Fruit fly (Drosophila melanogaster) whole organism, embryonic: Measurements from ENCODE around the gene CG33124.
A peak's percentile ranks its signal among the peaks of the same experiment; 100 is the strongest.

Source experiments
- Ada2b ChIP-seq: fragments of 200-800 bp; sonication (Bioruptor generic); IDR thresholded peaks from 2 replicates; pipeline ENCODE4 v1.3.6; 2022; ENCODE audit warnings: missing biosample characterization, missing genetic modification characterization
- Bdp1 ChIP-seq: fragments of 200-800 bp; sonication (Bioruptor generic); optimal IDR thresholded peaks from 3 replicates; lab custom pipeline; 2016; ENCODE audit warnings: missing biosample characterization, missing genetic modification characterization
- Bteb2 ChIP-seq: fragments of 200-800 bp; sonication (Bioruptor generic); optimal IDR thresholded peaks from 2 replicates; lab custom pipeline; 2016; ENCODE audit warnings: missing biosample characterization, missing genetic modification characterization
- CG10979 ChIP-seq: fragments of 200-800 bp; sonication (Bioruptor generic); optimal IDR thresholded peaks from 2 replicates; lab custom pipeline; 2018; ENCODE audit warnings: missing biosample characterization, mild to moderate bottlenecking, missing genetic modification characterization, moderate library complexity
- CG11093 ChIP-seq: fragments of 200-800 bp; sonication (Bioruptor generic); IDR thresholded peaks from 3 replicates; pipeline ENCODE4 v1.3.6; 2022; ENCODE audit warnings: missing biosample characterization, missing genetic modification characterization
- CG11456 ChIP-seq: fragments of 200-800 bp; sonication (Bioruptor generic); IDR thresholded peaks from 3 replicates; pipeline ENCODE4 v1.3.6; 2022; ENCODE audit warnings: missing biosample characterization, missing genetic modification characterization
- CG12104 ChIP-seq: fragments of 200-800 bp; sonication (Bioruptor generic); optimal IDR thresholded peaks from 3 replicates; lab custom pipeline; 2016; ENCODE audit warnings: missing biosample characterization, missing genetic modification characterization
- CG13123 ChIP-seq: fragments of 200-800 bp; sonication (Bioruptor generic); optimal IDR thresholded peaks from 2 replicates; lab custom pipeline; 2016; ENCODE audit warnings: missing biosample characterization, missing genetic modification characterization
- CG15601 ChIP-seq: fragments of 200-800 bp; sonication (Bioruptor generic); optimal IDR thresholded peaks from 3 replicates; lab custom pipeline; 2019; ENCODE audit warnings: missing biosample characterization, mild to moderate bottlenecking, missing genetic modification characterization, moderate library complexity
- CG18764 ChIP-seq: fragments of 200-800 bp; sonication (Bioruptor generic); optimal IDR thresholded peaks from 3 replicates; lab custom pipeline; 2016; ENCODE audit warnings: missing biosample characterization, missing genetic modification characterization
- CG31365 ChIP-seq: fragments of 200-800 bp; sonication (Bioruptor generic); optimal IDR thresholded peaks from 2 replicates; lab custom pipeline; 2018; ENCODE audit warnings: missing biosample characterization, mild to moderate bottlenecking, missing genetic modification characterization
- CG3281 ChIP-seq: fragments of 200-800 bp; sonication (Bioruptor generic); optimal IDR thresholded peaks from 3 replicates; lab custom pipeline; 2017; ENCODE audit warnings: missing biosample characterization, mild to moderate bottlenecking, missing genetic modification characterization
- CG4730 ChIP-seq: fragments of 200-800 bp; sonication (Bioruptor generic); IDR thresholded peaks from 2 replicates; pipeline ENCODE4 v1.3.6; 2022; ENCODE audit warnings: missing biosample characterization, missing genetic modification characterization
- CG4854 ChIP-seq: fragments of 200-800 bp; sonication (Bioruptor generic); optimal IDR thresholded peaks from 2 replicates; lab custom pipeline; 2016; ENCODE audit warnings: missing biosample characterization, missing genetic modification characterization, inconsistent platforms
- CG5180 ChIP-seq: fragments of 200-800 bp; sonication (Bioruptor generic); optimal IDR thresholded peaks from 3 replicates; lab custom pipeline; 2017; ENCODE audit warnings: missing biosample characterization, missing genetic modification characterization, mild to moderate bottlenecking, moderate library complexity, missing genetic modification reagents
- CG6175 ChIP-seq: fragments of 200-800 bp; sonication (Bioruptor generic); IDR thresholded peaks from 3 replicates; pipeline ENCODE4 v1.3.6; 2022; ENCODE audit warnings: missing biosample characterization, missing genetic modification characterization
- CG6791 ChIP-seq: fragments of 200-800 bp; sonication (Bioruptor generic); IDR thresholded peaks from 3 replicates; pipeline ENCODE4 v1.3.6; 2022; ENCODE audit warnings: missing biosample characterization, missing genetic modification characterization; ENCODE audit not compliant: partially characterized antibody
- CG7357 ChIP-seq: fragments of 200-800 bp; sonication (Bioruptor generic); IDR thresholded peaks from 3 replicates; pipeline ENCODE4 v1.3.6; 2022; ENCODE audit warnings: missing biosample characterization, missing genetic modification characterization
- CG7556 ChIP-seq: fragments of 200-800 bp; sonication (Bioruptor generic); optimal IDR thresholded peaks from 2 replicates; lab custom pipeline; 2017; ENCODE audit warnings: missing biosample characterization, mild to moderate bottlenecking, missing genetic modification characterization
- CG8290 ChIP-seq, 3 experiments: fragments of 200-800 bp; sonication (Bioruptor generic); optimal IDR thresholded peaks; 2 replicates each; lab custom pipeline; 2016 to 2019; ENCODE audit warnings: missing biosample characterization in 3 of 3, missing genetic modification characterization in 3 of 3, mild to moderate bottlenecking in 2 of 3, moderate library complexity in 1 of 3
- CG8388 ChIP-seq: fragments of 200-800 bp; sonication (Bioruptor generic); optimal IDR thresholded peaks from 2 replicates; lab custom pipeline; 2019; ENCODE audit warnings: missing biosample characterization, mild to moderate bottlenecking, missing genetic modification characterization, moderate library complexity
- CG8924 ChIP-seq: fragments of 200-800 bp; optimal IDR thresholded peaks from 3 replicates; lab custom pipeline; 2019; ENCODE audit warnings: missing biosample characterization, mild to moderate bottlenecking, missing genetic modification characterization, moderate library complexity
- CG9215 ChIP-seq: fragments of 200-800 bp; sonication (Bioruptor generic); IDR thresholded peaks from 2 replicates; pipeline ENCODE4 v1.3.6; 2022; ENCODE audit warnings: missing biosample characterization, missing genetic modification characterization
- CG9437 ChIP-seq: fragments of 200-800 bp; sonication (Bioruptor generic); optimal IDR thresholded peaks from 2 replicates; lab custom pipeline; 2018; ENCODE audit warnings: missing biosample characterization, mild to moderate bottlenecking, missing genetic modification characterization
- CG9797 ChIP-seq: fragments of 200-800 bp; sonication (Bioruptor generic); optimal IDR thresholded peaks from 3 replicates; lab custom pipeline; 2018; ENCODE audit warnings: missing biosample characterization, mild to moderate bottlenecking, missing genetic modification characterization
- CG9817 ChIP-seq: fragments of 200-800 bp; sonication (Bioruptor generic); optimal IDR thresholded peaks from 2 replicates; lab custom pipeline; 2018; ENCODE audit warnings: missing biosample characterization, mild to moderate bottlenecking, missing genetic modification characterization, moderate library complexity
- Dek ChIP-seq: fragments of 200-800 bp; sonication (Bioruptor generic); optimal IDR thresholded peaks from 3 replicates; lab custom pipeline; 2019; ENCODE audit warnings: missing biosample characterization, mild to moderate bottlenecking, missing genetic modification characterization, moderate library complexity
- Doc3 ChIP-seq: fragments of 200-800 bp; sonication (Bioruptor generic); IDR thresholded peaks from 3 replicates; pipeline ENCODE4 v1.3.6; 2022; ENCODE audit warnings: missing biosample characterization, missing genetic modification characterization; ENCODE audit not compliant: partially characterized antibody
- Dp ChIP-seq: fragments of 200-800 bp; sonication (Bioruptor generic); optimal IDR thresholded peaks from 2 replicates; lab custom pipeline; 2018; ENCODE audit warnings: missing biosample characterization, mild to moderate bottlenecking, missing genetic modification characterization, moderate library complexity
- HmgD ChIP-seq: fragments of 200-800 bp; sonication (Bioruptor generic); optimal IDR thresholded peaks from 3 replicates; lab custom pipeline; 2016; ENCODE audit warnings: missing biosample characterization, missing genetic modification characterization
- Hmx ChIP-seq: fragments of 200-800 bp; sonication (Bioruptor generic); optimal IDR thresholded peaks from 2 replicates; lab custom pipeline; 2016; ENCODE audit warnings: missing biosample characterization, missing genetic modification characterization
- NK7.1 ChIP-seq: fragments of 200-800 bp; sonication (Bioruptor generic); optimal IDR thresholded peaks from 3 replicates; lab custom pipeline; 2016; ENCODE audit warnings: missing biosample characterization, missing genetic modification characterization
- Nf-YB ChIP-seq: fragments of 200-800 bp; sonication (Bioruptor generic); optimal IDR thresholded peaks from 3 replicates; lab custom pipeline; 2019; ENCODE audit warnings: missing biosample characterization, mild to moderate bottlenecking, missing genetic modification characterization, moderate library complexity
- Rfx ChIP-seq: fragments of 200-800 bp; sonication (Bioruptor generic); IDR thresholded peaks from 2 replicates; pipeline ENCODE4 v1.3.6; 2022; ENCODE audit warnings: missing biosample characterization, missing genetic modification characterization
- Scr ChIP-seq: fragments of 200-800 bp; sonication (Bioruptor generic); IDR thresholded peaks from 2 replicates; pipeline ENCODE4 v1.3.6; 2022; ENCODE audit warnings: missing biosample characterization, missing genetic modification characterization; ENCODE audit not compliant: partially characterized antibody
- abd-A ChIP-seq: fragments of 200-800 bp; sonication (Bioruptor generic); optimal IDR thresholded peaks from 3 replicates; lab custom pipeline; 2019; ENCODE audit warnings: missing biosample characterization, mild to moderate bottlenecking, missing genetic modification characterization, moderate library complexity
- ap ChIP-seq: fragments of 200-800 bp; sonication (Bioruptor generic); IDR thresholded peaks from 2 replicates; pipeline ENCODE4 v1.3.6; 2022; ENCODE audit warnings: missing biosample characterization, missing genetic modification characterization
- dati ChIP-seq: fragments of 200-800 bp; sonication (Bioruptor generic); IDR thresholded peaks from 2 replicates; pipeline ENCODE4 v1.3.6; 2022; ENCODE audit warnings: missing biosample characterization, missing genetic modification characterization
- dimm ChIP-seq: fragments of 200-800 bp; sonication (Bioruptor generic); IDR thresholded peaks from 2 replicates; pipeline ENCODE4 v1.3.6; 2022; ENCODE audit warnings: missing biosample characterization, missing genetic modification characterization
- ems ChIP-seq: fragments of 200-800 bp; sonication (Bioruptor generic); optimal IDR thresholded peaks from 3 replicates; lab custom pipeline; 2016; ENCODE audit warnings: missing biosample characterization, missing genetic modification characterization
- gce ChIP-seq: fragments of 200-800 bp; sonication (Bioruptor generic); IDR thresholded peaks from 3 replicates; pipeline ENCODE4 v1.3.6; 2022; ENCODE audit warnings: missing biosample characterization, missing genetic modification characterization
- gem ChIP-seq: fragments of 200-800 bp; sonication (Bioruptor generic); optimal IDR thresholded peaks from 2 replicates; lab custom pipeline; 2019; ENCODE audit warnings: missing biosample characterization, mild to moderate bottlenecking, missing genetic modification characterization, moderate library complexity
- gro ChIP-seq: fragments of 200-800 bp; sonication (Bioruptor generic); optimal IDR thresholded peaks from 2 replicates; lab custom pipeline; 2016; ENCODE audit warnings: missing biosample characterization, missing genetic modification characterization
- nerfin-1 ChIP-seq: fragments of 200-800 bp; sonication (Bioruptor generic); optimal IDR thresholded peaks from 3 replicates; lab custom pipeline; 2019; ENCODE audit warnings: missing biosample characterization, mild to moderate bottlenecking, missing genetic modification characterization, moderate library complexity
- row ChIP-seq: fragments of 200-800 bp; sonication (Bioruptor generic); IDR thresholded peaks from 3 replicates; pipeline ENCODE4 v1.3.6; 2022; ENCODE audit warnings: missing biosample characterization, missing genetic modification characterization
- sd ChIP-seq: fragments of 200-800 bp; sonication (Bioruptor generic); optimal IDR thresholded peaks from 3 replicates; lab custom pipeline; 2018; ENCODE audit warnings: missing biosample characterization, mild to moderate bottlenecking, missing genetic modification characterization, moderate library complexity
- sisA ChIP-seq: fragments of 200-800 bp; sonication (Bioruptor generic); IDR thresholded peaks from 2 replicates; pipeline ENCODE4 v1.3.6; 2022; ENCODE audit warnings: missing biosample characterization, missing genetic modification characterization
- tin ChIP-seq: fragments of 200-800 bp; sonication (Bioruptor generic); optimal IDR thresholded peaks from 3 replicates; lab custom pipeline; 2016; ENCODE audit warnings: missing biosample characterization, missing genetic modification characterization
- tup ChIP-seq: fragments of 200-800 bp; sonication (Bioruptor generic); optimal IDR thresholded peaks from 2 replicates; lab custom pipeline; 2016; ENCODE audit warnings: missing biosample characterization, mild to moderate bottlenecking, missing genetic modification characterization, moderate library complexity
- zf30C ChIP-seq: fragments of 200-800 bp; sonication (Bioruptor generic); optimal IDR thresholded peaks from 3 replicates; lab custom pipeline; 2018; ENCODE audit warnings: missing biosample characterization, mild to moderate bottlenecking, missing genetic modification characterization

CG33124 gene

DNA sequence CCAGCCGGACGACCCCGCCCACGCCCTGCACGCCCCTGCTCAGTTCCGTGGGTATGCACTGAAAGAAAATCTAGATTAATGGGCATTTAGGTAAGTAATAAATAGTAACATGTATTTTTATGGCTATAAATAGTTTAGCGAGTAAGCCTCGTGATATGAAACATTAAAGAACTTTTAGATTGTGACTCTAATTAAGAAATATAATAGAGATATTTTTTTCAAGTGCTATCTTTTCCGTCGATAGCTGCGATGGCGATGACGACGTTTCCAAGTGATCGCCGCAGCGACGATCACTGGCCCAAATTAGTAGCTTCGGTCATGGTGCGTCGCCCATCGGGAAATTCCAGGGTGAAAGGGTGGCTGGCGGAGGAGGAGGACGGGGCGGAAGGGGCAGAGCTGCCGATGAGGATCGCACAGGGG lies 28.8 kb downstream of the CG33124 start (continued):
- TF ChIP-seq gro (GFP tag; lab: Kevin White, UChicago) (peak; percentile 50), zf30C (GFP tag; lab: Kevin White, UChicago) (peak; percentile 76), NK7.1 (GFP tag; lab: Kevin White, UChicago) (peak; percentile 61), dati (GFP tag; lab: Robert Waterston, UW) (peak; percentile 89), CG9437 (GFP tag; lab: Kevin White, UChicago) (peak; percentile 74), CG8924 (tag; lab: Kevin White, UChicago) (peak; percentile 93), sd (tag; lab: Kevin White, UChicago) (peak; percentile 54), Bdp1 (GFP tag; lab: Kevin White, UChicago) (peak; percentile 61), CG31365 (tag; lab: Kevin White, UChicago) (peak; percentile 63), CG6175 (GFP tag; lab: Robert Waterston, UW) (peak; percentile 52; the same call in 1 of the 3 replicates), Nf-YB (GFP tag; lab: Kevin White, UChicago) (peak; percentile 79), Dp (GFP tag; lab: Kevin White, UChicago) (no peak), abd-A (tag; lab: Kevin White, UChicago) (no peak), HmgD (no peak), CG5180 (GFP tag; lab: Kevin White, UChicago) (peak; percentile 78), nerfin-1 (tag; lab: Kevin White, UChicago) (peak; percentile 90), Ada2b (GFP tag; lab: Robert Waterston, UW) (peak; percentile 91), sisA (GFP tag; lab: Robert Waterston, UW) (peak; percentile 92), CG15601 (tag; lab: Kevin White, UChicago) (peak; percentile 94), ems (GFP tag; lab: Kevin White, UChicago) (peak; percentile 84), Doc3 (GFP tag; lab: Robert Waterston, UW) (no peak), gem (tag; lab: Kevin White, UChicago) (peak; percentile 96), CG11093 (GFP tag; lab: Robert Waterston, UW) (peak; percentile 84), CG9817 (tag; lab: Kevin White, UChicago) (peak; percentile 81), ap (GFP tag; lab: Robert Waterston, UW) (peak; percentile 91), Rfx (peak; percentile 88), CG6791 (GFP tag; lab: Robert Waterston, UW) (no peak), Scr (no peak), CG3281 (GFP tag; lab: Kevin White, UChicago) (peak; percentile 81), CG10979 (tag; lab: Kevin White, UChicago) (peak; percentile 96), row (peak; percentile 87), CG9797 (GFP tag; lab: Kevin White, UChicago) (peak; percentile 29), CG9215 (GFP tag; lab: Robert Waterston, UW) (peak; percentile 66), CG13123 (GFP tag; lab: Kevin White, UChicago) (peak; percentile 75), Dek (tag; lab: Kevin White, UChicago) (peak; percentile 86), dimm (peak; percentile 79), gce (peak; percentile 89), CG18764 (GFP tag; lab: Kevin White, UChicago) (peak; percentile 77), CG4730 (GFP tag; lab: Robert Waterston, UW) (peak; percentile 84), Bteb2 (peak; percentile 58), CG8290 (GFP tag; optimal IDR thresholded peaks at IDR 0.05; lab: Kevin White, UChicago) (peak; percentile 73), CG8290 (tag; optimal IDR thresholded peaks at IDR 0.05; lab: Kevin White, UChicago) (peak; percentile 26 to 81), tup (GFP tag; lab: Kevin White, UChicago) (peak; percentile 68), CG7556 (GFP tag; lab: Kevin White, UChicago) (peak; percentile 85), CG8388 (GFP tag; lab: Kevin White, UChicago) (peak; percentile 94), CG12104 (GFP tag; lab: Kevin White, UChicago) (peak; percentile 74), tin (GFP tag; lab: Kevin White, UChicago) (peak; percentile 91), CG7357 (GFP tag; lab: Robert Waterston, UW) (peak; percentile 72; the same call in 2 of the 3 replicates), CG11456 (GFP tag; lab: Robert Waterston, UW) (peak; percentile 86), CG4854 (GFP tag; lab: Kevin White, UChicago) (peak; percentile 80), Hmx (GFP tag; lab: Kevin White, UChicago) (peak; percentile 49)
